Fruit fly (Drosophila melanogaster) S2 (cell line): ENCODE measurements around the gene CG32686.

Source experiments
- CG8478 ChIP-seq: fragments of >200 bp; optimal IDR thresholded peaks from 2 replicates; lab custom pipeline; 2018
- CTCF ChIP-seq, 2 experiments: fragments of >200 bp; optimal IDR thresholded peaks; 2 replicates each; lab custom pipeline; 2018

CG32686 gene

DNA sequence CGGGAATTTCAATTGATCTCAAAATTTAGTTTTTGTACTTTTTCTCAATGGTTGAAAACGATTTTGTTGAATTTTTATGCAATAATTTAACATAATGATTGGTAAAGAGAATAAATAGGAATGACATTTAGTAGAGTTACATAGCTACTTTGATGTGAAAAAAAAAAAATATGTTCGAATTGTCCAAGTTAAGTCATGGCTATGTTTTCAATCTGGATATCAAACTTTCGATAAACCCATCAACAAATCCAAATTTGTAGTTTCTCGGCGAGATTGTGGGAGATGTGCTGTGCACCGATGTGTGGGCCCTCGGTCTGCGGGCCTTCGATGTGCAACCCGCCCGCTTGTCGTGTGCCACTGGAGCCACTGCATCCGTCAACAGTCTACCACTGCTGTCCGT lies at the start of gene CG32686, which contains the start of gene CG2898:
Gene CG32686 (minus strand): TSS at position 101 of the 400 bp plus-strand sequence.
Gene CG2898 (plus strand): TSS at position 159 of the 400 bp plus-strand sequence.
- TF ChIP-seq CTCF (optimal IDR thresholded peaks at IDR 0.05; lab: Kevin White, UChicago) (no peak), CG8478 (lab: Kevin White, UChicago) (no peak)

- TF ChIP-seq CTCF (optimal IDR thresholded peaks at IDR 0.05; lab: Kevin White, UChicago) (no peak), CG8478 (lab: Kevin White, UChicago) (no peak)
These were observed 42.0 kb upstream of the CG32686 start, which contains the start of gene RabX2 for dm6 chrX:10417129-10417528. TSS of gene RabX2 (plus strand) at chrX:10417429.

DNA sequence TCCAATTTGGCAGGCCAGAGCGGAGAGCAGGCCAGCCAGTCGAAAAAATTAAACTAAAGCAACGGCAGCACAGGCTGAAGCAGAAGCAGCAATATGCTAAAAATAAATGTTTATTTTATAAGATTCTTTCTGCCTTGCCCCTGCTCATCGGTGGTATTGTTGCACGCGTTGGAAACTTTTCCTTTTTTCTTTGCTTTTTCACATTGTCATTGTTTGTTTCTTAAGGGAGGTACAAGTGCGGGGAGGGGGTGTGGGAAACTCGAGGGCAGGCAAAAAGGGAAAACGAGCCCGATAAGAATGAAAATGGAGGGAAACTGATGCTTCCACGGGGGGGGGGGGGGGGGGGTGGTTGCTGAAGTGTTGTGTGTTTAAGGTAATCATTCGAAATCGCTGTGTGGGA lies 23.8 kb upstream of the CG32686 start:
- TF ChIP-seq CG8478 (lab: Kevin White, UChicago) (no peak), CTCF (optimal IDR thresholded peaks at IDR 0.05; lab: Kevin White, UChicago) (no peak)

dm6 chrX:10397514-10398133 lies 22.5 kb upstream of the CG32686 start:
- TF ChIP-seq CTCF (optimal IDR thresholded peaks at IDR 0.05; lab: Kevin White, UChicago) (no peak), CG8478 (lab: Kevin White, UChicago) (no peak)

- no peak for TF ChIP-seq CG8478 (lab: Kevin White, UChicago)
- no peak for TF ChIP-seq CTCF (optimal IDR thresholded peaks at IDR 0.05; lab: Kevin White, UChicago)
These were observed 21.7 kb upstream of the CG32686 start for dm6 chrX:10396832-10397231.

- no peak for TF ChIP-seq CG8478 (lab: Kevin White, UChicago)
- TF ChIP-seq CTCF (optimal IDR thresholded peaks at IDR 0.05; lab: Kevin White, UChicago): no peak
These were observed 12.6 kb upstream of the CG32686 start for dm6 chrX:10387672-10388071.

DNA sequence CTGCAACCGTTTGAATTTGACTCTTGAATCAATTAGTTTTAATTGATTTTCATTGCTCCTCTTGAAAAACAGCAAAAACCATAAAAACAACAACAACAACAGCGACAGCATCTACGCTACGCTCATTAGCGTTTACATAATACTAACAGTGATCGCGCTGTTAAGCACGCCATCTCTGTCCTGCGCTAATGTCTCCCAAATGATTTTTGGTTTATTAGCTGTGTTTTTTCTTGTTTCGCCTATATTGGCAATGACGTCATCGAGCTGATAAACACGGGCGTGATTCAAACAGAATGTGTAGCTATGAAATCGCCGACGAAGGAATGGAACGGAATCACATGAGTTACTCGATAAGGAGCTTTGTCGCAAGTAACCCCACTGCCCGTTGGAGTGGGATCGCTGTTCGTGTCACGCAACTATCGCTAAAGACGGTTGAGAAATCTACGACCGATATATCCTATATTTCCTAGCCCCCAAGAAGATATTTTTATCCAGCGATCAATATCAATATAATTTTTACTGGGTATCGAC lies 11.8 kb upstream of the CG32686 start:
- TF ChIP-seq CG8478 (lab: Kevin White, UChicago): no peak
- TF ChIP-seq CTCF (optimal IDR thresholded peaks at IDR 0.05; lab: Kevin White, UChicago): no peak

- TF ChIP-seq CG8478 (lab: Kevin White, UChicago): no peak
- TF ChIP-seq CTCF (optimal IDR thresholded peaks at IDR 0.05; lab: Kevin White, UChicago): no peak
These were observed 11.1 kb upstream of the CG32686 start for dm6 chrX:10386183-10386582.

dm6 chrX:10385757-10386156 lies 10.6 kb upstream of the CG32686 start, which contains the start of the genes Psf3 and flw:
TSS of gene Psf3 (minus strand) at chrX:10385861.
TSS of gene flw (plus strand) at chrX:10385960.
- TF ChIP-seq CTCF (optimal IDR thresholded peaks at IDR 0.05; lab: Kevin White, UChicago): no peak
- TF ChIP-seq CG8478 (lab: Kevin White, UChicago): no peak

DNA sequence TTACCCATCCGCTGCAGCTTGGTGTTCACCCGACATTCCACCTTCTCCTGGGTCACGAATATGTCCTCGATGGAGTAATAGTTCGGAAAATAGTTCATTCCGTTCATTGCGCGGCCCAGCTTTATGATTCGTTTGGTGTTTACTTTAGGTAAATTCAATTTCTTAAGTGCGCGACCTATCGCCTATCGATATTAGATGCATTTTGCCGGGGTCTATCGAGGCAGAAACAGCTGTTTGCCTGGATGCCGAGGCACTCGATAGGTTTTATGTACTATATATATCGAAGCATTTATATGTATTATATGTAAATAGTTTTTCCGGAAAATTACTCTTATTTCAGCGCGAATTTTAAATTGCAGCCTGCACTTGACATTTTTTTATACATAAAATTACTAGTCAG lies 9.8 kb upstream of the CG32686 start:
- TF ChIP-seq CG8478 (lab: Kevin White, UChicago) (no peak), CTCF (optimal IDR thresholded peaks at IDR 0.05; lab: Kevin White, UChicago) (no peak)

- no peak for TF ChIP-seq CG8478 (lab: Kevin White, UChicago)
- TF ChIP-seq CTCF (optimal IDR thresholded peaks at IDR 0.05; lab: Kevin White, UChicago): no peak
These were observed 6.1 kb upstream of the CG32686 start, which contains the start of gene CG32681 for dm6 chrX:10381252-10381651. TSS of gene CG32681 (minus strand) at chrX:10381352.

DNA sequence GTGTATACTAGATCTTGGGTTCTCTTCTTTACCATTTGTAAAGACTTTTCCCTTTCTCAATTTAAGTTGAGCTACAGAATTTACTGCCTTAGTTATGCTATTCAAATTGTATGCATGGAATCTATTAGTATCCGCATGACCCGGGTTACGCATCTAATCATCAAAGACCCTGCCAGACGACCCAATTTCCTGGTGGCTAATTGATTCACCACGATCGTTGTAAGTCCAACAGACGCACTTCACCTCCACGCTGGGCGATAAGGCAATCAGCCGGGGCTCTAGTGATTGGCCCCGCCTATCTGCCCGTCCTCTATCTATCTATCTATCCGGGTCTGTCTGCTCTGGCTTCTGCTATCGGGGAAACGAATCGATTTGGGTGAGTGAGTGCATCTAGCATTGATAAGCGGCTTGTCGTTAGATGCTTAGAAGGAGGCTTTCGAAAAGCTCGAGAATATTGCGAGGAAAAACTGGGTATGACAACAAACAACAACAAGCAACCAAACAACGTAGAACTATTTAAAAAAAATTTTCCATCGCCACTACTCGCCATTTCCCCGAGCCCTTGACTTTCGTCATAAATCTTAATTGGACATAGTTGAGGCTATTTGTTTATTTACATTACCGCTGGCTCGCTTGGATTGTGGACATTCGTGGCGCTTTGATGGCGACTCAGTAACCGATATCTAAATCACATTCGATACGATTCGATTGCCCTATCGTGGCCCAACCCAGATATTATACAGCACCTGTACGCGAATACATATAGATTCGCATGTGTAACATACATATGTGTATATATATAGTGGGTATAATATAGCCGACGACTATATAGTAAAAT lies 4.7 kb downstream of the CG32686 start:
- TF ChIP-seq CG8478 (lab: Kevin White, UChicago) (no peak), CTCF (optimal IDR thresholded peaks at IDR 0.05; lab: Kevin White, UChicago) (no peak)

DNA sequence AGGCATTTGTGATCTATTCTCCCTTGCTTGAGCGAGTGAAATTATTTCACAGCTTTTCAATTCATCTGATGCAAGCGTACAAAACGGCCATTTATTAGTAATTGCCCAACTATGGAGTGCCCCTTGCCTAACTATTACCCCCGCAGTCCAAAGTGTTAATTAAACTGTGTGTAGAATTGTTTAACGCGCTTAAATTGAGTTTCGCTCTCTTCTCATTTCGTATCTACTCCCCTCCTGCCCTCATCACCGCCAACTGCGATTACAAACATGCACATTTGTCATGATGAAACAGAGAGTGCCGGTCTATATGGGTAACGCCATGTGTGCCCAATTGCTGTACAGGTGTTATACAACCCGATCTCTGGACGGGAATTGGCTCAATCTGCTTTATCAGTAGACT lies 5.4 kb downstream of the CG32686 start:
- TF ChIP-seq CG8478 (lab: Kevin White, UChicago) (no peak), CTCF (optimal IDR thresholded peaks at IDR 0.05; lab: Kevin White, UChicago) (no peak)

DNA sequence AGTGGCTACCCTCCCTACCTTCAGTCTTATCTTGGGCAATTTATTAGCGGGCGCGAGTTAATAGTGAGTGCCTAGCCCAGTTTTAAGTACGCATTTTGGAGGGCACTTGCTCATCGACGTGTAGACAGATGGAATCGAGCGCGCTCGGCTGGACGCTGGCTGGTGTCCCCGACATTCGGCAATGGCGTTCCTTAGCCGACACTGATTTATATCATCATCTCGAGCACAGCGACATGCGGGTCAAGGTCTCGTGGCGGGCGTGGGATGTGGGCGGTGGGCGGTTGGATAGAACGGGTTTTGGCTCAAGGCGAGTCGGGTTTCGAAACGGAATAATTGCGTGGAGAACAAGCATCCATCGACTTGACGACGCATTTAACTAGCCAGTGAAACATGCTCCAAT lies 5.8 kb downstream of the CG32686 start:
- no peak for TF ChIP-seq CG8478 (lab: Kevin White, UChicago)
- no peak for TF ChIP-seq CTCF (optimal IDR thresholded peaks at IDR 0.05; lab: Kevin White, UChicago)

- TF ChIP-seq CG8478 (lab: Kevin White, UChicago) (no peak), CTCF (optimal IDR thresholded peaks at IDR 0.05; lab: Kevin White, UChicago) (peak in 1 of 2 experiments; percentile 12)
These were observed 7.3 kb downstream of the CG32686 start, which contains the start of gene CG17841 for dm6 chrX:10367801-10368203. TSS of gene CG17841 (plus strand) at chrX:10368052.
